Fruit fly (Drosophila melanogaster) whole organism, embryonic: ENCODE measurements around the gene bma.

ENCODE experiments used
- Aef1 ChIP-seq: fragments of 200-800 bp; sonication (Bioruptor generic); IDR thresholded peaks from 3 replicates; pipeline ENCODE4 v1.3.6; 2022; ENCODE audit warnings: missing biosample characterization, missing genetic modification characterization
- Bdp1 ChIP-seq: fragments of 200-800 bp; sonication (Bioruptor generic); optimal IDR thresholded peaks from 3 replicates; lab custom pipeline; 2016; ENCODE audit warnings: missing biosample characterization, missing genetic modification characterization
- Bteb2 ChIP-seq: fragments of 200-800 bp; sonication (Bioruptor generic); optimal IDR thresholded peaks from 2 replicates; lab custom pipeline; 2016; ENCODE audit warnings: missing biosample characterization, missing genetic modification characterization
- CG10431 ChIP-seq: fragments of 200-800 bp; sonication (Bioruptor generic); optimal IDR thresholded peaks from 3 replicates; lab custom pipeline; 2018; ENCODE audit warnings: missing biosample characterization, mild to moderate bottlenecking, missing genetic modification characterization
- CG10565 ChIP-seq: fragments of 200-800 bp; sonication (Bioruptor generic); optimal IDR thresholded peaks from 3 replicates; lab custom pipeline; 2016; ENCODE audit warnings: missing biosample characterization, mild to moderate bottlenecking, missing genetic modification characterization
- CG10979 ChIP-seq: fragments of 200-800 bp; sonication (Bioruptor generic); optimal IDR thresholded peaks from 2 replicates; lab custom pipeline; 2018; ENCODE audit warnings: missing biosample characterization, mild to moderate bottlenecking, missing genetic modification characterization, moderate library complexity
- CG14441 ChIP-seq: fragments of 200-800 bp; sonication (Bioruptor generic); IDR thresholded peaks from 2 replicates; pipeline ENCODE4 v1.3.6; 2022; ENCODE audit warnings: missing biosample characterization, missing genetic modification characterization
- CG14965 ChIP-seq: fragments of 200-800 bp; sonication (Bioruptor generic); optimal IDR thresholded peaks from 2 replicates; lab custom pipeline; 2016; ENCODE audit warnings: missing biosample characterization, missing genetic modification characterization, borderline replicate concordance
- CG15479 ChIP-seq: fragments of 200-800 bp; sonication (Bioruptor generic); optimal IDR thresholded peaks from 3 replicates; lab custom pipeline; 2019; ENCODE audit warnings: missing biosample characterization, mild to moderate bottlenecking, missing genetic modification characterization, moderate library complexity
- CG16813 ChIP-seq: fragments of 200-800 bp; sonication (Bioruptor generic); IDR thresholded peaks from 3 replicates; pipeline ENCODE4 v1.3.6; 2022; ENCODE audit warnings: missing biosample characterization, missing genetic modification characterization; ENCODE audit not compliant: partially characterized antibody
- CG17359 ChIP-seq: fragments of 200-800 bp; sonication (Bioruptor generic); optimal IDR thresholded peaks from 3 replicates; lab custom pipeline; 2018; ENCODE audit warnings: missing biosample characterization, mild to moderate bottlenecking, missing genetic modification characterization, moderate library complexity
- CG2116 ChIP-seq: fragments of 200-800 bp; sonication (Bioruptor generic); optimal IDR thresholded peaks from 3 replicates; lab custom pipeline; 2018; ENCODE audit warnings: missing biosample characterization, mild to moderate bottlenecking, missing genetic modification characterization
- CG2199 ChIP-seq: fragments of 200-800 bp; sonication (Bioruptor generic); IDR thresholded peaks from 3 replicates; pipeline ENCODE4 v1.3.6; 2022; ENCODE audit warnings: missing biosample characterization, missing genetic modification characterization
- CG31224 ChIP-seq: fragments of 200-800 bp; sonication (Bioruptor generic); IDR thresholded peaks from 2 replicates; pipeline ENCODE4 v1.3.6; 2022; ENCODE audit warnings: missing biosample characterization, missing genetic modification characterization
- CG32772 ChIP-seq: fragments of 200-800 bp; sonication (Bioruptor generic); IDR thresholded peaks from 2 replicates; pipeline ENCODE4 v1.3.6; 2022; ENCODE audit warnings: missing biosample characterization, missing genetic modification characterization
- CG3726 ChIP-seq: fragments of 200-800 bp; sonication (Bioruptor generic); IDR thresholded peaks from 3 replicates; pipeline ENCODE4, ENCODE4 v1.3.6; 2022; ENCODE audit warnings: missing biosample characterization, missing genetic modification characterization
- CG4360 ChIP-seq: fragments of 200-800 bp; sonication (Bioruptor generic); IDR thresholded peaks from 2 replicates; pipeline ENCODE4 v1.3.6; 2022; ENCODE audit warnings: missing biosample characterization, missing genetic modification characterization
- CG4404 ChIP-seq: fragments of 200-800 bp; sonication (Bioruptor generic); IDR thresholded peaks from 2 replicates; pipeline ENCODE4 v1.3.6; 2022; ENCODE audit warnings: missing biosample characterization, missing genetic modification characterization
- CG4707 ChIP-seq: fragments of 200-800 bp; sonication (Bioruptor generic); optimal IDR thresholded peaks from 2 replicates; lab custom pipeline; 2018; ENCODE audit warnings: missing biosample characterization, mild to moderate bottlenecking, missing genetic modification characterization, moderate library complexity
- CG7271 ChIP-seq: fragments of 200-800 bp; sonication (Bioruptor generic); optimal IDR thresholded peaks from 2 replicates; lab custom pipeline; 2018; ENCODE audit warnings: missing biosample characterization, mild to moderate bottlenecking, missing genetic modification characterization, moderate library complexity
- CG8944 ChIP-seq: fragments of 200-800 bp; sonication (Bioruptor generic); optimal IDR thresholded peaks from 3 replicates; lab custom pipeline; 2016; ENCODE audit warnings: missing biosample characterization, missing genetic modification characterization
- Dref ChIP-seq: fragments of 200-800 bp; sonication (Bioruptor generic); IDR thresholded peaks from 2 replicates; pipeline ENCODE4 v1.3.6; 2022; ENCODE audit warnings: missing biosample characterization, missing genetic modification characterization
- Hr78 ChIP-seq, 2 experiments: fragments of 200-800 bp in 1 of 2; fragments of >200 bp in 1 of 2; sonication (Bioruptor generic) in 1 of 2; optimal IDR thresholded peaks; 2 replicates each; lab custom pipeline; 2017 to 2019; ENCODE audit warnings: missing biosample characterization in 2 of 2, missing genetic modification characterization in 2 of 2, mild to moderate bottlenecking in 1 of 2, moderate library complexity in 1 of 2
- MTF-1 ChIP-seq: fragments of 200-800 bp; sonication (Bioruptor generic); optimal IDR thresholded peaks from 2 replicates; lab custom pipeline; 2018; ENCODE audit warnings: missing biosample characterization, mild to moderate bottlenecking, missing genetic modification characterization, borderline replicate concordance
- Neu2 ChIP-seq: fragments of 200-800 bp; sonication (Bioruptor generic); optimal IDR thresholded peaks from 3 replicates; lab custom pipeline; 2016; ENCODE audit warnings: missing biosample characterization, missing genetic modification characterization, borderline replicate concordance
- Nf-YA ChIP-seq: fragments of 200-800 bp; sonication (Bioruptor generic); IDR thresholded peaks from 2 replicates; pipeline ENCODE4 v1.3.6; 2022; ENCODE audit warnings: missing biosample characterization, missing genetic modification characterization
- Nf-YC ChIP-seq: fragments of 200-800 bp; optimal IDR thresholded peaks from 3 replicates; lab custom pipeline; 2019; ENCODE audit warnings: missing biosample characterization, mild to moderate bottlenecking, missing genetic modification characterization, moderate library complexity
- Side ChIP-seq: fragments of 200-800 bp; sonication (Bioruptor generic); optimal IDR thresholded peaks from 2 replicates; lab custom pipeline; 2016; ENCODE audit warnings: missing biosample characterization, missing genetic modification characterization
- Spps ChIP-seq: fragments of 200-800 bp; sonication (Bioruptor generic); optimal IDR thresholded peaks from 2 replicates; lab custom pipeline; 2018; ENCODE audit warnings: missing biosample characterization, mild to moderate bottlenecking, missing genetic modification characterization
- TFAM ChIP-seq: fragments of 200-800 bp; sonication (Bioruptor generic); optimal IDR thresholded peaks from 2 replicates; lab custom pipeline; 2017; ENCODE audit warnings: missing biosample characterization, missing genetic modification characterization, inconsistent platforms
- Taf1 ChIP-seq: fragments of 200-800 bp; sonication (Bioruptor generic); IDR thresholded peaks from 2 replicates; pipeline ENCODE4 v1.3.6; 2022; ENCODE audit warnings: missing biosample characterization, missing genetic modification characterization
- amos ChIP-seq: fragments of 200-800 bp; sonication (Bioruptor generic); IDR thresholded peaks from 2 replicates; pipeline ENCODE4 v1.3.6; 2022; ENCODE audit warnings: missing biosample characterization, missing genetic modification characterization; ENCODE audit not compliant: partially characterized antibody
- aop ChIP-seq: fragments of 200-800 bp; sonication (Bioruptor generic); IDR thresholded peaks from 2 replicates; pipeline ENCODE4 v1.3.6; 2022; ENCODE audit warnings: missing biosample characterization, missing genetic modification characterization
- az2 ChIP-seq: fragments of 200-800 bp; sonication (Bioruptor generic); optimal IDR thresholded peaks from 3 replicates; lab custom pipeline; 2016; ENCODE audit warnings: missing biosample characterization, missing genetic modification characterization
- cad ChIP-seq: fragments of >200 bp; optimal IDR thresholded peaks from 2 replicates; lab custom pipeline; 2017; ENCODE audit warnings: missing biosample characterization, missing genetic modification characterization
- crol ChIP-seq: fragments of 200-800 bp; sonication (Bioruptor generic); IDR thresholded peaks from 2 replicates; pipeline ENCODE4 v1.3.6; 2022; ENCODE audit warnings: missing biosample characterization, missing genetic modification characterization
- dan ChIP-seq: fragments of 200-800 bp; sonication (Bioruptor generic); IDR thresholded peaks from 2 replicates; pipeline ENCODE4 v1.3.6; 2022; ENCODE audit warnings: missing biosample characterization, missing genetic modification characterization
- ems ChIP-seq: fragments of 200-800 bp; sonication (Bioruptor generic); optimal IDR thresholded peaks from 3 replicates; lab custom pipeline; 2016; ENCODE audit warnings: missing biosample characterization, missing genetic modification characterization
- fd3F ChIP-seq: fragments of 200-800 bp; sonication (Bioruptor generic); optimal IDR thresholded peaks from 2 replicates; lab custom pipeline; 2018; ENCODE audit warnings: missing biosample characterization, mild to moderate bottlenecking, missing genetic modification characterization, moderate library complexity
- gce ChIP-seq: fragments of 200-800 bp; sonication (Bioruptor generic); IDR thresholded peaks from 3 replicates; pipeline ENCODE4 v1.3.6; 2022; ENCODE audit warnings: missing biosample characterization, missing genetic modification characterization
- lab ChIP-seq: fragments of 200-800 bp; sonication (Bioruptor generic); optimal IDR thresholded peaks from 3 replicates; lab custom pipeline; 2017; ENCODE audit warnings: missing biosample characterization, missing genetic modification characterization, mild to moderate bottlenecking, moderate library complexity, missing genetic modification reagents
- nom ChIP-seq: fragments of 200-800 bp; sonication (Bioruptor generic); optimal IDR thresholded peaks from 2 replicates; lab custom pipeline; 2017; ENCODE audit warnings: missing biosample characterization, missing genetic modification characterization, mild to moderate bottlenecking, moderate library complexity, missing genetic modification reagents
- phol ChIP-seq: fragments of 200-800 bp; sonication (Bioruptor generic); optimal IDR thresholded peaks from 3 replicates; lab custom pipeline; 2018; ENCODE audit warnings: missing biosample characterization, mild to moderate bottlenecking, missing genetic modification characterization, moderate library complexity
- prd ChIP-seq, 3 experiments: fragments of >200 bp in 2 of 3; fragments of 200-800 bp in 1 of 3; sonication (Bioruptor generic) in 1 of 3; optimal IDR thresholded peaks in 2 of 3; IDR thresholded peaks in 1 of 3; 2 replicates in 2 of 3; 3 replicates in 1 of 3; pipeline versions ENCODE4 v1.3.6 to Lab custom; 2017 to 2022; ENCODE audit warnings: missing biosample characterization in 1 of 3, missing genetic modification characterization in 1 of 3
- schlank ChIP-seq: fragments of 200-800 bp; sonication (Bioruptor generic); optimal IDR thresholded peaks from 2 replicates; lab custom pipeline; 2018; ENCODE audit warnings: missing biosample characterization, mild to moderate bottlenecking, missing genetic modification characterization
- sens ChIP-seq: fragments of 200-800 bp; sonication (Bioruptor generic); peaks from one replicate; lab custom pipeline; 2016; ENCODE audit warnings: missing biosample characterization, missing genetic modification characterization
- tio ChIP-seq: fragments of 200-800 bp; sonication (Bioruptor generic); optimal IDR thresholded peaks from 2 replicates; lab custom pipeline; 2017; ENCODE audit warnings: missing biosample characterization, missing genetic modification characterization, inconsistent platforms
- trh ChIP-seq: fragments of 200-800 bp; sonication (Bioruptor generic); optimal IDR thresholded peaks from 2 replicates; lab custom pipeline; 2016; ENCODE audit warnings: missing biosample characterization, missing genetic modification characterization
- vfl ChIP-seq: fragments of 200-800 bp; sonication (Bioruptor generic); optimal IDR thresholded peaks from 2 replicates; lab custom pipeline; 2016; ENCODE audit warnings: missing biosample characterization, missing genetic modification characterization

bma gene

DNA sequence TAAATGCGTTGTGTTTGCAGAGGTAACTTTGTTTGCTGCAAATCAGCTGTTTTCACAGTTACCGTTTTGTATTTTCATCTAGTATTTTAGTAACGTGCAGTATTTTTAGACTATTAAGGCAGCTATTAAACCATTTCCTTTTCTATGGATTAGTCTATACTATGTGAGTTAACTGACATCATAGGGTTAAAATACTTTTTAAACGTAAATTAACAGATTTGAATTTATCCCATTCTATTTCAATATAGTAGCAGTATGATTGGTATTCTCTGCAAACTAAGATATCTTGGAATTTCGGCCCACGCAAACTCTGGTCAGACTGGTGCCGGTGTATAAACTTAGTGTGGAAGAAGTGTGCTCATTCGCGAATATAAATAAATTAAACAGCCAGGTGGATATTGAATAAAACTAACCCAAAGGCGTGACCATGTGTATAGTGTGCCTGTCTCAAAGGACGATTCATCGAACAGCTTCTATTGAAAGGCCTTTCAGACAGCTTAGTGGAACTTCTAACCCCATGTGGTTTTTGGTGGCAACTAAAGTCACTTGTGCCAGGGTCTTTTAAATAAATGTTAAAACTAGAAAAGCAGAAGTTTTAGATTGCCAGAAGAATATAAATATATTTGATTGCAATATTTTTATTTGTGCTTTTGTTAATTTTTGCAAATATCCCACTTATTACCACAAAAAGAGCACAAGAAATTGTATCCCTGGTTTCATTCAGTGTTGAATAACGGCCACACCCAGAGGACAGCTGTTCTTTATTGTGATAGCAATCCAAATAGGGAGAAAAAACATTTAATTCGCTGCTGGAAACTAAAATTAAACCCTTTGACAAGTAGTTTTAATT, 64.3 kb downstream of the bma start, which contains the start of the genes CG6674, CG42455 and vnc (continued):
- TF ChIP-seq Nf-YA (GFP tag; lab: Robert Waterston, UW) (no peak), CG3726 (GFP tag; lab: Robert Waterston, UW) (no peak), CG7271 (tag; lab: Kevin White, UChicago) (no peak), phol (tag; lab: Kevin White, UChicago) (no peak), Spps (tag; lab: Kevin White, UChicago) (no peak), ems (GFP tag; lab: Kevin White, UChicago) (peak; percentile 26), prd (optimal IDR thresholded peaks at IDR 0.05; lab: Kevin White, UChicago) (no peak), prd (GFP tag; IDR thresholded peaks at IDR 0.05; lab: Robert Waterston, UW) (no peak), sens (GFP tag; lab: Kevin White, UChicago) (peak; percentile 91), CG10565 (GFP tag; lab: Kevin White, UChicago) (no peak), tio (GFP tag; lab: Kevin White, UChicago) (no peak), CG10431 (GFP tag; lab: Kevin White, UChicago) (peak; percentile 43), Dref (GFP tag; lab: Robert Waterston, UW) (no peak), CG14965 (no peak), Bteb2 (GFP tag; lab: Kevin White, UChicago) (no peak), schlank (tag; lab: Kevin White, UChicago) (no peak), amos (GFP tag; lab: Robert Waterston, UW) (no peak), CG17359 (tag; lab: Kevin White, UChicago) (peak; percentile 13), TFAM (GFP tag; lab: Kevin White, UChicago) (no peak), vfl (GFP tag; lab: Kevin White, UChicago) (no peak), Side (no peak), CG15479 (no peak), Nf-YC (tag; lab: Kevin White, UChicago) (no peak), dan (GFP tag; lab: Robert Waterston, UW) (no peak), CG16813 (GFP tag; lab: Robert Waterston, UW) (no peak), aop (no peak), Taf1 (GFP tag; lab: Robert Waterston, UW) (no peak), MTF-1 (GFP tag; lab: Kevin White, UChicago) (no peak), nom (no peak), CG32772 (GFP tag; lab: Robert Waterston, UW) (peak; percentile 9; the same call in 1 of the 2 replicates), fd3F (GFP tag; lab: Kevin White, UChicago) (no peak), az2 (GFP tag; lab: Kevin White, UChicago) (no peak), CG31224 (GFP tag; lab: Robert Waterston, UW) (no peak), CG4707 (GFP tag; lab: Kevin White, UChicago) (no peak), CG10979 (no peak), Aef1 (GFP tag; lab: Robert Waterston, UW) (no peak), CG2116 (GFP tag; lab: Kevin White, UChicago) (peak; percentile 36), Hr78 (GFP tag; optimal IDR thresholded peaks at IDR 0.05; lab: Kevin White, UChicago) (no peak), CG14441 (no peak), CG4404 (GFP tag; lab: Robert Waterston, UW) (no peak), trh (peak; percentile 20), cad (GFP tag; lab: Kevin White, UChicago) (no peak), CG2199 (no peak), crol (GFP tag; lab: Robert Waterston, UW) (no peak), Neu2 (GFP tag; lab: Kevin White, UChicago) (no peak), gce (GFP tag; lab: Robert Waterston, UW) (no peak), CG4360 (GFP tag; lab: Robert Waterston, UW) (no peak), CG8944 (GFP tag; lab: Kevin White, UChicago) (no peak), lab (peak; percentile 19), Bdp1 (GFP tag; lab: Kevin White, UChicago) (no peak)
